Worm (Caenorhabditis elegans): ENCODE measurements around the gene ZK892.5.
A peak's percentile ranks its signal among the peaks of the same experiment; 100 is the strongest.

ZK892.5 gene

DNA sequence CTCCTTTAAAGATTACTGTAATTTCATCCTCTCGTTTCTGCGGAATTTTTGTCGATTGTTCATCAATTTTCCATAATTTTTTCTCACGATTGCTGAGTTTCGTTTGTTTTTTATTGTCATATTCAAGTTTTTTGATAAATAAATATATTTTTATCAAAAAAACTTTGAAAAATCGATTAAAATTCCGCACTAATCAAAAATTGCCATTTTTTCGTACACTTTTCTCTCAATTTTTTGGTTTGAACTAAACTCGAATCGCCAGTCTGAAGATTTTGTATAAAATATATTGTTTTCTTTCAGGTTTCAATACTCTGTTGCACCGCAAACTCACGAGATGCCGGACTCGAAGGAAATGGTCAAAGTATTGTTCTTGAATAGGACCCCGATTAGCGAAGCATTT, 32.8 kb downstream of the ZK892.5 start, which contains the start of gene ogr-2:
Gene ogr-2, plus strand, starts transcription at position 301 of the 400 bp plus-strand sequence.
- peak; percentile 30 for TF ChIP-seq lsl-1 (GFP tag; optimal IDR thresholded peaks at IDR 0.05)
- TF ChIP-seq ceh-58 (GFP tag; IDR thresholded peaks at IDR 0.05) = no peak
- TF ChIP-seq ceh-40 (GFP tag; IDR thresholded peaks at IDR 0.05) = no peak

DNA sequence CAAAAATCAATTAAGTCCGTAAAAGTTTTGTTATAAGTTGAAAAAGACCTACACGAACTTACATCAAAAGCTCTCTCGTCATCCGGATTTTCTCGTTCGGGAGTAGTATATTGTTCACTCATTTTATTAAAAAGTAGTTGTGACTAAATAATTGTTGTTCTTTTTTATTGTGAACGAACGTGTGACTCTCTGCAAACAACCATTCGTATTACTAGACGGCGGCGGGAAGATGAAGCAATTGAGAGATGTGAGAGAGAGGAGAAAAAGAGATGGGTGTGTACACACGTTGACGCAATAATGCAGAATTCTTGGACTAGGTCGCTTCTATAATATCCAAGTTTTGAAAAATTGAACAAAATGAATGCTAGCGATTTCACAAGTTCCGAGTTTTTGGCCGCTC, 36.9 kb downstream of the ZK892.5 start, which contains the start of the genes F52H3.11 and bath-38:
Gene F52H3.11, minus strand, starts transcription at position 203 of the 400 bp plus-strand sequence.
Gene bath-38, minus strand, starts transcription at position 310 of the 400 bp plus-strand sequence.
- TF ChIP-seq F33H1.4 (GFP tag; IDR thresholded peaks at IDR 0.05) (no peak), B0336.3 (GFP tag; IDR thresholded peaks at IDR 0.05) (no peak), pha-4 (tag; optimal IDR thresholded peaks at IDR 0.05) (peak; percentile 22), attf-5 (GFP tag; optimal IDR thresholded peaks at IDR 0.05) (peak; percentile 22), nhr-80 (tag; optimal IDR thresholded peaks at IDR 0.05) (peak; percentile 23), ztf-6 (GFP tag; IDR thresholded peaks at IDR 0.05) (no peak), zfh-2 (GFP tag; conservative IDR thresholded peaks at IDR 0.05) (no peak), efl-1 (GFP tag; optimal IDR thresholded peaks at IDR 0.05) (no peak), F55B11.4 (tag; optimal IDR thresholded peaks at IDR 0.05; ENCODE audit: borderline replicate concordance, insufficient read depth) (no peak), rpc-1 (optimal IDR thresholded peaks at IDR 0.05) (no peak), rpc-1 (tag; optimal IDR thresholded peaks at IDR 0.05) (no peak), mes-4 (tag; optimal IDR thresholded peaks at IDR 0.05) (no peak), F39B2.1 (GFP tag; IDR thresholded peaks at IDR 0.05) (no peak), C06A6.2 (GFP tag; conservative IDR thresholded peaks at IDR 0.05) (no peak), lir-1 (GFP tag; conservative IDR thresholded peaks at IDR 0.05) (no peak)

DNA sequence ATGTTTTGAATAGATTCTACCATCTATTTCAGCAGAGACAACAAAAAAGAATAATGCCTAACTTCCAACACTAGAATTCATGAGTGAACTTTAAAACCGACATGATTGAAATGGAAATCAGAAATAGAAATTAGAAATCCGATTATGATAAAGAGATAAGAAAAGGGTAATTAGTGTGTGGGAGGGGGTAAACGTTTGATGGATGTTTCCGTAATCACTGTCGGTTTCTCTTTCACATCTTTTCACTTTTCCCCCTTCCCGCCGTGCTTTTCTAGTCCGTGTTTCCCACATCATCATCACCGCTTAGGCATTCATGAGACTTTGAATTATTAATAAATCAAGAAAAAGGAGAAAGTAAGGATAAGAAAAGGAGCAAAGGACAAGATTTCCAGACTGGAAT, 37.7 kb downstream of the ZK892.5 start:
- TF ChIP-seq dpl-1 (GFP tag; optimal IDR thresholded peaks at IDR 0.05) = no peak

DNA sequence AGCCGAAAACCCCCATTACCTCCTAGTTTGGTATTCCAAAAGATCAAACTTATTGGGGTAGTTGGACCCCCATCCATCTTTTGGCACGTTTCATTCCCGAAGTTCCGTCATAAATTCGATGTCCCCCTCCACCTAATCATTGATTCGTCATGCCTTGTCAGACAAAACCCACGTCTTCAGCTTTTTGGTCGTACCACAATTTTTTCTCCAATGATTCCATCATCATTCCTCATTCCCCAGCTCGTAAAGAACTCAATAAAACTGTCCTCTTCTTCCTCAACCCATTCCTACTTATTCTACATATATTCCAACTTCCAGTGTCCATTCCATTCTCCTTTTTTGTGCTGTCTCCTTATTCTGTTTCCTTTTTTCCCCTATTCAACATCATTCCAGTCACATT, 40.6 kb downstream of the ZK892.5 start, which contains the start of gene flp-4:
Gene flp-4, plus strand, starts transcription at position 301 of the 400 bp plus-strand sequence.
- TF ChIP-seq madf-3 (GFP tag; IDR thresholded peaks at IDR 0.05) = no peak
- no peak for TF ChIP-seq madf-10 (tag; optimal IDR thresholded peaks at IDR 0.05)
- TF ChIP-seq attf-5 (GFP tag; optimal IDR thresholded peaks at IDR 0.05) = no peak

DNA sequence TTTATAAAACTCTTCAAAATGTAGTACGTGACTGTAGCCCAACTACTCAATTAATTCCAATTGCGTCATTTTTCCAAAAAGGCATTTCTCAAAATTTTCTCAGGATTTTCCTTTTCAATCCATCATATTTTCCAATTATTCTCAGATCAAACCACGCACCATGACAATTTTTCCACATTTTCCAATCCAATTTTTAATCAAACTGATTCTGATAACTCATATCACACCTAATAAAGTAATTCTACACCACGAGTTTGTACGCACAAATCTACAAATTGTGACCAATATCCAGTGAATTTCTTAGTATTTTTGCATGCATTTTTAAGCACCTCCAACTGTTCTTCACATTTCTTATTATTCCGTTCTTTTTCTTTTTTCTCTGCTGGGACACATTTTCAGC, 43.5 kb downstream of the ZK892.5 start:
- TF ChIP-seq C06A6.2 (GFP tag; conservative IDR thresholded peaks at IDR 0.05) (no peak), B0336.3 (GFP tag; IDR thresholded peaks at IDR 0.05) (no peak), pbrm-1 (GFP tag; IDR thresholded peaks at IDR 0.05) (no peak), T07F8.4 (tag; optimal IDR thresholded peaks at IDR 0.05) (no peak), zfh-2 (GFP tag; conservative IDR thresholded peaks at IDR 0.05) (no peak), dpl-1 (GFP tag; optimal IDR thresholded peaks at IDR 0.05) (no peak), ztf-6 (GFP tag; IDR thresholded peaks at IDR 0.05) (no peak), egl-18 (GFP tag; IDR thresholded peaks at IDR 0.05) (no peak), ztf-28 (GFP tag; IDR thresholded peaks at IDR 0.05) (no peak), efl-1 (GFP tag; optimal IDR thresholded peaks at IDR 0.05) (no peak), madf-10 (tag; optimal IDR thresholded peaks at IDR 0.05) (no peak), hmg-20 (GFP tag; IDR thresholded peaks at IDR 0.05) (no peak), lsy-27 (tag; optimal IDR thresholded peaks at IDR 0.05; ENCODE audit: borderline replicate concordance, insufficient read depth) (no peak), xnd-1 (tag; optimal IDR thresholded peaks at IDR 0.05) (no peak), aptf-2 (GFP tag; conservative IDR thresholded peaks at IDR 0.05) (no peak), ceh-79 (tag; optimal IDR thresholded peaks at IDR 0.05) (no peak)

DNA sequence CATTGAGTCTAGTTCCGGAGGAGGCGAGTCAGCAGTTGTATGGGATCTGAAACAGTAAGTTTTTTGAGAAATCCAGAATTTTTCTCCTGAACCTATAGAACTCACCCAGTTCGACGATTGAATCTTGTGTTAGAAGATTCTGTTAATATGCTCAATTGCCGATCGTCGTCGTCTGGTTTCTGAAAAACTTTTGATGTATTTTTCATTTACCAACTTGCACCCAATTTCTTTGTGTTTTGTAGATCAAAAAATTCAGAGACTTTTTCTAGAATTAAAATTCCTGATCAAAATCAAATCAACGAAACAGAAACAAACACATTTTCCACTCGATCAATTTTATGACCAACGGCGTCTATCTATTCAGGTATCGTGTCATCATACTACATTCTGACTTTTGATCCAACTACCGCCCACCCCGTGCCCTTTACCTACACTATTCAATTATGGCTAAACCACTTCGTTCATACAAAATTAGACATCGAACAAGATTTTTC, 48.6 kb downstream of the ZK892.5 start, which contains the start of gene C18D1.2:
Gene C18D1.2, plus strand, starts transcription at position 444 of the 494 bp plus-strand sequence.
- no peak for TF ChIP-seq B0035.1 (tag; optimal IDR thresholded peaks at IDR 0.05)

Measured in whole organism, young adult.